Fruit fly (Drosophila melanogaster) whole organism, embryonic: Measurements from ENCODE around the gene mats.

Experiments used
- Atf-2 ChIP-seq: fragments of 200-800 bp; sonication (Bioruptor generic); optimal IDR thresholded peaks from 2 replicates; lab custom pipeline; 2016; ENCODE audit warnings: missing biosample characterization, missing genetic modification characterization
- Atf3 ChIP-seq: fragments of 200-800 bp; sonication (Bioruptor generic); optimal IDR thresholded peaks from 3 replicates; lab custom pipeline; 2016; ENCODE audit warnings: missing biosample characterization, missing genetic modification characterization
- BtbVII ChIP-seq: fragments of 200-800 bp; sonication (Bioruptor generic); optimal IDR thresholded peaks from 3 replicates; lab custom pipeline; 2017; ENCODE audit warnings: missing biosample characterization, mild to moderate bottlenecking, missing genetic modification characterization
- CG11247 ChIP-seq: fragments of 200-800 bp; sonication (Bioruptor generic); IDR thresholded peaks from 2 replicates; pipeline ENCODE4 v1.3.6; 2022; ENCODE audit warnings: missing biosample characterization, missing genetic modification characterization
- CG12744 ChIP-seq: fragments of 200-800 bp; sonication (Bioruptor generic); optimal IDR thresholded peaks from 2 replicates; lab custom pipeline; 2016; ENCODE audit warnings: missing biosample characterization, missing genetic modification characterization
- CG13775 ChIP-seq: fragments of 200-800 bp; sonication (Bioruptor generic); optimal IDR thresholded peaks from 3 replicates; lab custom pipeline; 2017; ENCODE audit warnings: missing biosample characterization, mild to moderate bottlenecking, missing genetic modification characterization
- CG14441 ChIP-seq: fragments of 200-800 bp; sonication (Bioruptor generic); IDR thresholded peaks from 2 replicates; pipeline ENCODE4 v1.3.6; 2022; ENCODE audit warnings: missing biosample characterization, missing genetic modification characterization
- CG15073 ChIP-seq: fragments of 200-800 bp; sonication (Bioruptor generic); optimal IDR thresholded peaks from 2 replicates; lab custom pipeline; 2016; ENCODE audit warnings: missing biosample characterization, missing genetic modification characterization
- CG1647 ChIP-seq: fragments of 200-800 bp; sonication (Bioruptor generic); optimal IDR thresholded peaks from 3 replicates; lab custom pipeline; 2016; ENCODE audit warnings: missing biosample characterization, missing genetic modification characterization
- CG16813 ChIP-seq: fragments of 200-800 bp; sonication (Bioruptor generic); IDR thresholded peaks from 3 replicates; pipeline ENCODE4 v1.3.6; 2022; ENCODE audit warnings: missing biosample characterization, missing genetic modification characterization; ENCODE audit not compliant: partially characterized antibody
- CG16815 ChIP-seq: fragments of 200-800 bp; sonication (Bioruptor generic); optimal IDR thresholded peaks from 3 replicates; lab custom pipeline; 2017; ENCODE audit warnings: missing biosample characterization, mild to moderate bottlenecking, missing genetic modification characterization
- CG30020 ChIP-seq: fragments of 200-800 bp; optimal IDR thresholded peaks from 2 replicates; lab custom pipeline; 2019; ENCODE audit warnings: missing biosample characterization, mild to moderate bottlenecking, missing genetic modification characterization, moderate library complexity
- CG5180 ChIP-seq: fragments of 200-800 bp; sonication (Bioruptor generic); optimal IDR thresholded peaks from 3 replicates; lab custom pipeline; 2017; ENCODE audit warnings: missing biosample characterization, missing genetic modification characterization, mild to moderate bottlenecking, moderate library complexity, missing genetic modification reagents
- CG6765 ChIP-seq: fragments of 200-800 bp; sonication (Bioruptor generic); optimal IDR thresholded peaks from 3 replicates; lab custom pipeline; 2017; ENCODE audit warnings: missing biosample characterization, mild to moderate bottlenecking, missing genetic modification characterization
- CG6854 ChIP-seq: fragments of 200-800 bp; sonication (Bioruptor generic); optimal IDR thresholded peaks from 3 replicates; lab custom pipeline; 2017; ENCODE audit warnings: missing biosample characterization, mild to moderate bottlenecking, missing genetic modification characterization
- CG7357 ChIP-seq: fragments of 200-800 bp; sonication (Bioruptor generic); IDR thresholded peaks from 3 replicates; pipeline ENCODE4 v1.3.6; 2022; ENCODE audit warnings: missing biosample characterization, missing genetic modification characterization
- CG7987 ChIP-seq: fragments of 200-800 bp; sonication (Bioruptor generic); optimal IDR thresholded peaks from 2 replicates; lab custom pipeline; 2018; ENCODE audit warnings: missing biosample characterization, mild to moderate bottlenecking, missing genetic modification characterization, moderate library complexity
- CG8089 ChIP-seq: fragments of 200-800 bp; sonication (Bioruptor generic); optimal IDR thresholded peaks from 3 replicates; lab custom pipeline; 2016; ENCODE audit warnings: missing biosample characterization, missing genetic modification characterization
- CG8290 ChIP-seq, 3 experiments: fragments of 200-800 bp; sonication (Bioruptor generic); optimal IDR thresholded peaks; 2 replicates each; lab custom pipeline; 2016 to 2019; ENCODE audit warnings: missing biosample characterization in 3 of 3, missing genetic modification characterization in 3 of 3, mild to moderate bottlenecking in 2 of 3, moderate library complexity in 1 of 3
- Camta ChIP-seq: fragments of 200-800 bp; sonication (Bioruptor generic); optimal IDR thresholded peaks from 2 replicates; lab custom pipeline; 2016; ENCODE audit warnings: missing biosample characterization, missing genetic modification characterization
- CoRest ChIP-seq: fragments of 200-800 bp; sonication (Bioruptor generic); optimal IDR thresholded peaks from 3 replicates; lab custom pipeline; 2018; ENCODE audit warnings: missing biosample characterization, mild to moderate bottlenecking, missing genetic modification characterization, moderate library complexity
- Doc2 ChIP-seq: fragments of 200-800 bp; sonication (Bioruptor generic); IDR thresholded peaks from 2 replicates; pipeline ENCODE4 v1.3.6; 2022; ENCODE audit warnings: missing biosample characterization, missing genetic modification characterization
- Drgx ChIP-seq: fragments of 200-800 bp; sonication (Bioruptor generic); IDR thresholded peaks from 2 replicates; pipeline ENCODE4 v1.3.6; 2022; ENCODE audit warnings: missing biosample characterization, missing genetic modification characterization
- Fer1 ChIP-seq: fragments of 200-800 bp; sonication (Bioruptor generic); optimal IDR thresholded peaks from 2 replicates; lab custom pipeline; 2017; ENCODE audit warnings: missing biosample characterization, mild to moderate bottlenecking, missing genetic modification characterization
- Lhr ChIP-seq: fragments of 200-800 bp; sonication (Bioruptor generic); optimal IDR thresholded peaks from 3 replicates; lab custom pipeline; 2017; ENCODE audit warnings: mild to moderate bottlenecking, missing biosample characterization, missing genetic modification reagents, missing genetic modification characterization
- Nf-YB ChIP-seq: fragments of 200-800 bp; sonication (Bioruptor generic); optimal IDR thresholded peaks from 3 replicates; lab custom pipeline; 2019; ENCODE audit warnings: missing biosample characterization, mild to moderate bottlenecking, missing genetic modification characterization, moderate library complexity
- Oaz ChIP-seq: fragments of 200-800 bp; sonication (Bioruptor generic); IDR thresholded peaks from 2 replicates; pipeline ENCODE4 v1.3.6; 2022; ENCODE audit warnings: missing biosample characterization, missing genetic modification characterization
- Sin3A ChIP-seq: fragments of >200 bp; optimal IDR thresholded peaks from 2 replicates; lab custom pipeline; 2018
- Spps ChIP-seq: fragments of 200-800 bp; sonication (Bioruptor generic); optimal IDR thresholded peaks from 2 replicates; lab custom pipeline; 2018; ENCODE audit warnings: missing biosample characterization, mild to moderate bottlenecking, missing genetic modification characterization
- Usf ChIP-seq: fragments of 200-800 bp; sonication (Bioruptor generic); optimal IDR thresholded peaks from 2 replicates; lab custom pipeline; 2017; ENCODE audit warnings: missing genotype, missing biosample characterization, missing genetic modification characterization
- Vsx1 ChIP-seq: fragments of 200-800 bp; sonication (Bioruptor generic); optimal IDR thresholded peaks from 2 replicates; lab custom pipeline; 2017; ENCODE audit warnings: missing biosample characterization, mild to moderate bottlenecking, missing genetic modification characterization, missing genetic modification reagents
- ara ChIP-seq: fragments of 200-800 bp; sonication (Bioruptor generic); IDR thresholded peaks from 2 replicates; pipeline ENCODE4 v1.3.6; 2022; ENCODE audit warnings: missing biosample characterization, missing genetic modification characterization
- chn ChIP-seq: fragments of 200-800 bp; sonication (Bioruptor generic); optimal IDR thresholded peaks from 2 replicates; lab custom pipeline; 2016; ENCODE audit warnings: missing biosample characterization, missing genetic modification characterization
- dmrt11E ChIP-seq: fragments of 200-800 bp; sonication (Bioruptor generic); optimal IDR thresholded peaks from 3 replicates; lab custom pipeline; 2018; ENCODE audit warnings: missing biosample characterization, mild to moderate bottlenecking, missing genetic modification characterization, moderate library complexity
- ems ChIP-seq: fragments of 200-800 bp; sonication (Bioruptor generic); optimal IDR thresholded peaks from 3 replicates; lab custom pipeline; 2016; ENCODE audit warnings: missing biosample characterization, missing genetic modification characterization
- esg ChIP-seq: fragments of 200-800 bp; sonication (Bioruptor generic); conservative IDR thresholded peaks from 2 replicates; pipeline ENCODE4 v1.3.6; 2022; ENCODE audit warnings: missing biosample characterization, missing genetic modification characterization
- her ChIP-seq: fragments of 200-800 bp; sonication (Bioruptor generic); optimal IDR thresholded peaks from 2 replicates; lab custom pipeline; 2016; ENCODE audit warnings: missing biosample characterization, missing genetic modification characterization
- hkb ChIP-seq, 2 experiments: fragments of 200-800 bp in 1 of 2; fragments of >200 bp in 1 of 2; sonication (Bioruptor generic) in 1 of 2; IDR thresholded peaks in 1 of 2; optimal IDR thresholded peaks in 1 of 2; 2 replicates each; pipeline versions ENCODE4 v1.3.6 to Lab custom; 2017 to 2022; ENCODE audit warnings: missing biosample characterization in 1 of 2, missing genetic modification characterization in 1 of 2
- kni ChIP-seq: fragments of 200-800 bp; sonication (Bioruptor generic); optimal IDR thresholded peaks from 3 replicates; lab custom pipeline; 2017; ENCODE audit warnings: mild to moderate bottlenecking, missing biosample characterization, missing genetic modification reagents, missing genetic modification characterization
- org-1 ChIP-seq: fragments of 200-800 bp; sonication (Bioruptor generic); optimal IDR thresholded peaks from 2 replicates; lab custom pipeline; 2017; ENCODE audit warnings: missing biosample characterization, missing genetic modification characterization
- otp ChIP-seq: fragments of 200-800 bp; sonication (Bioruptor generic); IDR thresholded peaks from 3 replicates; pipeline ENCODE4, ENCODE4 v1.3.6; 2022; ENCODE audit warnings: missing biosample characterization, missing genetic modification characterization
- pfk ChIP-seq: fragments of 200-800 bp; sonication (Bioruptor generic); optimal IDR thresholded peaks from 2 replicates; lab custom pipeline; 2018; ENCODE audit warnings: missing biosample characterization, mild to moderate bottlenecking, missing genetic modification characterization, moderate library complexity
- run ChIP-seq: fragments of 200-800 bp; sonication (Bioruptor generic); optimal IDR thresholded peaks from 3 replicates; lab custom pipeline; 2018; ENCODE audit warnings: missing biosample characterization, mild to moderate bottlenecking, missing genetic modification characterization
- scrt ChIP-seq: fragments of 200-800 bp; sonication (Bioruptor generic); optimal IDR thresholded peaks from 2 replicates; lab custom pipeline; 2018; ENCODE audit warnings: missing biosample characterization, mild to moderate bottlenecking, missing genetic modification characterization, moderate library complexity
- sd ChIP-seq: fragments of 200-800 bp; sonication (Bioruptor generic); optimal IDR thresholded peaks from 3 replicates; lab custom pipeline; 2018; ENCODE audit warnings: missing biosample characterization, mild to moderate bottlenecking, missing genetic modification characterization, moderate library complexity
- sens ChIP-seq: fragments of 200-800 bp; sonication (Bioruptor generic); peaks from one replicate; lab custom pipeline; 2016; ENCODE audit warnings: missing biosample characterization, missing genetic modification characterization
- slou ChIP-seq: fragments of 200-800 bp; sonication (Bioruptor generic); optimal IDR thresholded peaks from 3 replicates; lab custom pipeline; 2016; ENCODE audit warnings: missing biosample characterization, missing genetic modification characterization
- zfh2 ChIP-seq: fragments of 200-800 bp; sonication (Bioruptor generic); optimal IDR thresholded peaks from 2 replicates; lab custom pipeline; 2016; ENCODE audit warnings: missing biosample characterization, missing genetic modification characterization

The mats gene

dm6 chr3R:22410537-22411360 lies 10.2 kb upstream of the mats start, which contains the start of the genes CG13850 and lqfR (continued):
- TF ChIP-seq CG14441 (GFP tag; lab: Robert Waterston, UW) (peak; percentile 43; the same call in 1 of the 2 replicates), CG13775 (GFP tag; lab: Kevin White, UChicago) (peak; percentile 84), her (GFP tag; lab: Kevin White, UChicago) (peak; percentile 52), Lhr (peak; percentile 53), pfk (GFP tag; lab: Kevin White, UChicago) (peak; percentile 11), CG12744 (GFP tag; lab: Kevin White, UChicago) (peak; percentile 60), CG16815 (GFP tag; lab: Kevin White, UChicago) (peak; percentile 83), otp (GFP tag; lab: Robert Waterston, UW) (no peak), CG7987 (peak; percentile 6), CG6854 (GFP tag; lab: Kevin White, UChicago) (peak; percentile 6), Vsx1 (GFP tag; lab: Kevin White, UChicago) (peak; percentile 87), CG8089 (GFP tag; lab: Kevin White, UChicago) (peak; percentile 52), Spps (tag; lab: Kevin White, UChicago) (no peak), Oaz (GFP tag; lab: Robert Waterston, UW) (0 out of 2 replicates have a peak, but pooled peaks have one; percentile 18), dmrt11E (tag; lab: Kevin White, UChicago) (peak; percentile 68), esg (peak; percentile 53; the same call in 1 of the 2 replicates), BtbVII (GFP tag; lab: Kevin White, UChicago) (peak; percentile 70), slou (GFP tag; lab: Kevin White, UChicago) (peak; percentile 47), CG6765 (GFP tag; lab: Kevin White, UChicago) (peak; percentile 57), ems (GFP tag; lab: Kevin White, UChicago) (peak; percentile 80), zfh2 (peak; percentile 92), CG30020 (peak; percentile 11), run (no peak), CG5180 (GFP tag; lab: Kevin White, UChicago) (no peak), Doc2 (GFP tag; lab: Robert Waterston, UW) (no peak), Drgx (GFP tag; lab: Robert Waterston, UW) (peak; percentile 41), kni (peak; percentile 64), CG11247 (peak; percentile 52; the same call in 1 of the 2 replicates), CG16813 (GFP tag; lab: Robert Waterston, UW) (no peak), Camta (GFP tag; lab: Kevin White, UChicago) (peak; percentile 71), CoRest (tag; lab: Kevin White, UChicago) (peak; percentile 88), CG15073 (GFP tag; lab: Kevin White, UChicago) (no peak), Usf (GFP tag; lab: Kevin White, UChicago) (peak; percentile 73), org-1 (GFP tag; lab: Kevin White, UChicago) (peak; percentile 45), Atf3 (GFP tag; lab: Kevin White, UChicago) (peak; percentile 37), CG7357 (GFP tag; lab: Robert Waterston, UW) (0 out of 3 replicates have a peak, but pooled peaks have one; percentile 7), Atf-2 (peak; percentile 75), scrt (GFP tag; lab: Kevin White, UChicago) (no peak), sens (GFP tag; lab: Kevin White, UChicago) (peak; percentile 94), CG8290 (GFP tag; optimal IDR thresholded peaks at IDR 0.05; lab: Kevin White, UChicago) (peak; percentile 81), CG8290 (tag; optimal IDR thresholded peaks at IDR 0.05; lab: Kevin White, UChicago) (peak in 1 of 2 experiments; percentile 69), CG1647 (GFP tag; lab: Kevin White, UChicago) (peak; percentile 64), sd (tag; lab: Kevin White, UChicago) (peak; percentile 45), ara (GFP tag; lab: Robert Waterston, UW) (no peak), chn (peak; percentile 80), Sin3A (lab: Kevin White, UChicago) (peak; percentile 80), Nf-YB (GFP tag; lab: Kevin White, UChicago) (peak; percentile 53), hkb (optimal IDR thresholded peaks at IDR 0.05; lab: Kevin White, UChicago) (peak; percentile 52), hkb (GFP tag; IDR thresholded peaks at IDR 0.05; lab: Robert Waterston, UW) (no peak), Fer1 (GFP tag; lab: Kevin White, UChicago) (no peak)
